Worm (Caenorhabditis elegans): ENCODE results near the gene cdh-8.

- TF ChIP-seq egl-27 (tag; optimal IDR thresholded peaks at IDR 0.05): no peak
- TF ChIP-seq fkh-10 (GFP tag; optimal IDR thresholded peaks at IDR 0.05): no peak
- TF ChIP-seq ztf-4 (tag; optimal IDR thresholded peaks at IDR 0.05): no peak
- no peak for TF ChIP-seq R02D3.7 (tag; optimal IDR thresholded peaks at IDR 0.05)
- TF ChIP-seq mdl-1 (tag; optimal IDR thresholded peaks at IDR 0.05): no peak
These were observed 56.8 kb downstream of the cdh-8 start, which contains the start of gene rrp-8 for ce11 chrIV:396373-396772.
